Fruit fly (Drosophila melanogaster) whole organism, prepupa: ENCODE measurements around the gene Ire1.
A peak's percentile ranks its signal among the peaks of the same experiment; 100 is the strongest.

Experiments
- Blimp-1 ChIP-seq: fragments of 200-800 bp; sonication (Bioruptor generic); optimal IDR thresholded peaks from 3 replicates; lab custom pipeline; 2017; ENCODE audit warnings: missing biosample characterization, missing genetic modification characterization, mild to moderate bottlenecking, moderate library complexity, missing genetic modification reagents
- CG10631 ChIP-seq: fragments of 200-800 bp; sonication (Bioruptor generic); optimal IDR thresholded peaks from 2 replicates; lab custom pipeline; 2016; ENCODE audit warnings: missing biosample characterization, missing genetic modification characterization
- CG10669 ChIP-seq: fragments of 200-800 bp; sonication (Bioruptor generic); optimal IDR thresholded peaks from 3 replicates; lab custom pipeline; 2018; ENCODE audit warnings: missing biosample characterization, mild to moderate bottlenecking, missing genetic modification characterization, moderate library complexity
- CG11762 ChIP-seq: fragments of 200-800 bp; sonication (Bioruptor generic); optimal IDR thresholded peaks from 3 replicates; lab custom pipeline; 2016; ENCODE audit warnings: missing biosample characterization, missing genetic modification characterization; ENCODE audit not compliant: insufficient read depth
- CG15336 ChIP-seq: fragments of 200-800 bp; sonication (Bioruptor generic); IDR thresholded peaks from 2 replicates; pipeline ENCODE4 v1.3.6; 2022; ENCODE audit warnings: missing biosample characterization, missing genetic modification characterization
- CG1621 ChIP-seq: fragments of 200-800 bp; sonication (Bioruptor generic); optimal IDR thresholded peaks from 3 replicates; lab custom pipeline; 2018; ENCODE audit warnings: missing biosample characterization, mild to moderate bottlenecking, missing genetic modification characterization
- CG16779 ChIP-seq: fragments of 200-800 bp; sonication (Bioruptor generic); optimal IDR thresholded peaks from 3 replicates; lab custom pipeline; 2017; ENCODE audit warnings: missing biosample characterization, mild to moderate bottlenecking, missing genetic modification characterization
- CG3032 ChIP-seq: fragments of 200-800 bp; optimal IDR thresholded peaks from 2 replicates; lab custom pipeline; 2019; ENCODE audit warnings: missing biosample characterization, mild to moderate bottlenecking, missing genetic modification characterization, moderate library complexity
- CG31627 ChIP-seq: fragments of 200-800 bp; sonication (Bioruptor generic); optimal IDR thresholded peaks from 3 replicates; lab custom pipeline; 2016; ENCODE audit warnings: missing biosample characterization, missing genetic modification characterization
- CG32006 ChIP-seq: fragments of 200-800 bp; sonication (Bioruptor generic); optimal IDR thresholded peaks from 3 replicates; lab custom pipeline; 2017; ENCODE audit warnings: missing biosample characterization, mild to moderate bottlenecking, missing genetic modification characterization
- CG3919 ChIP-seq: fragments of 200-800 bp; sonication (Bioruptor generic); optimal IDR thresholded peaks from 3 replicates; lab custom pipeline; 2016; ENCODE audit warnings: missing biosample characterization, missing genetic modification characterization
- CG4318 ChIP-seq: fragments of 200-800 bp; sonication (Bioruptor generic); optimal IDR thresholded peaks from 3 replicates; lab custom pipeline; 2017; ENCODE audit warnings: missing biosample characterization, mild to moderate bottlenecking, missing genetic modification characterization
- CG6163 ChIP-seq: fragments of 200-800 bp; sonication (Bioruptor generic); IDR thresholded peaks from 3 replicates; pipeline ENCODE4 v1.3.6; 2022; ENCODE audit warnings: missing biosample characterization, missing genetic modification characterization
- CG6276 ChIP-seq: fragments of 200-800 bp; sonication (Bioruptor generic); optimal IDR thresholded peaks from 2 replicates; lab custom pipeline; 2017; ENCODE audit warnings: missing biosample characterization, mild to moderate bottlenecking, missing genetic modification characterization
- CG6792 ChIP-seq: fragments of 200-800 bp; sonication (Bioruptor generic); optimal IDR thresholded peaks from 3 replicates; lab custom pipeline; 2016; ENCODE audit warnings: missing biosample characterization, missing genetic modification characterization
- CG6808 ChIP-seq: fragments of 200-800 bp; sonication (Bioruptor generic); optimal IDR thresholded peaks from 3 replicates; lab custom pipeline; 2017; ENCODE audit warnings: missing biosample characterization, missing genetic modification characterization, mild to moderate bottlenecking, moderate library complexity, missing genetic modification reagents
- CG7368 ChIP-seq: fragments of 200-800 bp; sonication (Bioruptor generic); optimal IDR thresholded peaks from 3 replicates; lab custom pipeline; 2016; ENCODE audit warnings: missing biosample characterization, missing genetic modification characterization
- CG8119 ChIP-seq: fragments of 200-800 bp; sonication (Bioruptor generic); IDR thresholded peaks from 3 replicates; pipeline ENCODE4 v1.3.6; 2022; ENCODE audit warnings: missing biosample characterization, missing genetic modification characterization
- CG8632 ChIP-seq: fragments of 200-800 bp; sonication (Bioruptor generic); optimal IDR thresholded peaks from 3 replicates; lab custom pipeline; 2016; ENCODE audit warnings: missing biosample characterization, missing genetic modification characterization
- Eip75B ChIP-seq: fragments of 200-800 bp; sonication (Bioruptor generic); optimal IDR thresholded peaks from 3 replicates; lab custom pipeline; 2016; ENCODE audit warnings: missing biosample characterization, missing genetic modification characterization
- Eip78C ChIP-seq: fragments of 200-800 bp; sonication (Bioruptor generic); peaks from one replicate; lab custom pipeline; 2016; ENCODE audit warnings: missing biosample characterization, missing genetic modification characterization
- Ets21C ChIP-seq: fragments of 200-800 bp; sonication (Bioruptor generic); optimal IDR thresholded peaks from 3 replicates; lab custom pipeline; 2016; ENCODE audit warnings: missing biosample characterization, missing genetic modification characterization
- Ets96B ChIP-seq: fragments of 200-800 bp; optimal IDR thresholded peaks from 2 replicates; lab custom pipeline; 2019; ENCODE audit warnings: missing biosample characterization, mild to moderate bottlenecking, missing genetic modification characterization, moderate library complexity
- Gug ChIP-seq: fragments of 200-800 bp; sonication (Bioruptor generic); IDR thresholded peaks from 2 replicates; pipeline ENCODE4 v1.3.6; 2022; ENCODE audit warnings: missing biosample characterization, missing genetic modification characterization
- Met ChIP-seq: fragments of 200-800 bp; sonication (Bioruptor generic); optimal IDR thresholded peaks from 3 replicates; lab custom pipeline; 2016; ENCODE audit warnings: missing biosample characterization, missing genetic modification characterization
- OdsH ChIP-seq: fragments of 200-800 bp; sonication (Bioruptor generic); optimal IDR thresholded peaks from 3 replicates; lab custom pipeline; 2016; ENCODE audit warnings: missing biosample characterization, missing genetic modification characterization
- acj6 ChIP-seq: fragments of 200-800 bp; sonication (Bioruptor generic); optimal IDR thresholded peaks from 3 replicates; lab custom pipeline; 2016; ENCODE audit warnings: missing biosample characterization, missing genetic modification characterization
- cyc ChIP-seq: fragments of 200-800 bp; sonication (Bioruptor generic); optimal IDR thresholded peaks from 3 replicates; lab custom pipeline; 2016; ENCODE audit warnings: missing biosample characterization, missing genetic modification characterization
- dsx ChIP-seq: fragments of 200-800 bp; optimal IDR thresholded peaks from 3 replicates; lab custom pipeline; 2019; ENCODE audit warnings: missing biosample characterization, mild to moderate bottlenecking, missing genetic modification characterization, moderate library complexity; ENCODE audit not compliant: poor library complexity, severe bottlenecking
- eg ChIP-seq: fragments of 200-800 bp; sonication (Bioruptor generic); IDR thresholded peaks from 3 replicates; pipeline ENCODE4 v1.3.6; 2022; ENCODE audit warnings: missing biosample characterization, missing genetic modification characterization
- esn ChIP-seq: fragments of 200-800 bp; sonication (Bioruptor generic); optimal IDR thresholded peaks from 2 replicates; lab custom pipeline; 2016; ENCODE audit warnings: missing biosample characterization, mild to moderate bottlenecking, missing genetic modification characterization, moderate library complexity
- fd85E ChIP-seq: fragments of 200-800 bp; sonication (Bioruptor generic); optimal IDR thresholded peaks from 3 replicates; lab custom pipeline; 2016; ENCODE audit warnings: missing biosample characterization, missing genetic modification characterization
- fkh ChIP-seq: fragments of 200-800 bp; sonication (Bioruptor generic); optimal IDR thresholded peaks from 3 replicates; lab custom pipeline; 2017; ENCODE audit warnings: missing biosample characterization, mild to moderate bottlenecking, missing genetic modification characterization, moderate library complexity
- lz ChIP-seq: fragments of 200-800 bp; sonication (Bioruptor generic); optimal IDR thresholded peaks from 3 replicates; lab custom pipeline; 2016; ENCODE audit warnings: missing biosample characterization, missing genetic modification characterization
- net ChIP-seq: fragments of 200-800 bp; sonication (Bioruptor generic); optimal IDR thresholded peaks from 3 replicates; lab custom pipeline; 2016; ENCODE audit warnings: missing biosample characterization, missing genetic modification characterization
- spab ChIP-seq: fragments of 200-800 bp; sonication (Bioruptor generic); optimal IDR thresholded peaks from 2 replicates; lab custom pipeline; 2017; ENCODE audit warnings: missing biosample characterization, mild to moderate bottlenecking, missing genetic modification characterization, missing genetic modification reagents
- ss ChIP-seq, 2 experiments: fragments of 200-800 bp; sonication (Bioruptor generic); optimal IDR thresholded peaks; 2 replicates in 1 of 2; 3 replicates in 1 of 2; lab custom pipeline; 2017 to 2018; ENCODE audit warnings: mild to moderate bottlenecking in 2 of 2, missing biosample characterization in 2 of 2, missing genetic modification characterization in 2 of 2, moderate library complexity in 1 of 2
- svp ChIP-seq: fragments of 200-800 bp; sonication (Bioruptor generic); peaks from one replicate; lab custom pipeline; 2016; ENCODE audit warnings: missing biosample characterization, missing genetic modification characterization
- vri ChIP-seq: fragments of 200-800 bp; sonication (Bioruptor generic); optimal IDR thresholded peaks from 3 replicates; lab custom pipeline; 2016; ENCODE audit warnings: missing biosample characterization, mild to moderate bottlenecking, missing genetic modification characterization

Gene Ire1

dm6 chr3R:19826355-19826754 lies 34.7 kb downstream of the Ire1 start:
- TF ChIP-seq CG1621 = no peak
- no peak for TF ChIP-seq CG16779 (tag; lab: Kevin White, UChicago)
- no peak for TF ChIP-seq fkh
- TF ChIP-seq OdsH (GFP tag; lab: Kevin White, UChicago) = no peak
- TF ChIP-seq CG6792 = no peak
- TF ChIP-seq esn (GFP tag; lab: Kevin White, UChicago) = no peak
- TF ChIP-seq CG10669 (GFP tag; lab: Kevin White, UChicago) = no peak
- TF ChIP-seq cyc (GFP tag; lab: Kevin White, UChicago) = no peak
- no peak for TF ChIP-seq spab (GFP tag; lab: Kevin White, UChicago)
- no peak for TF ChIP-seq ss (GFP tag; optimal IDR thresholded peaks at IDR 0.05; lab: Kevin White, UChicago)

- no peak for TF ChIP-seq CG8119 (GFP tag; lab: Robert Waterston, UW)
- no peak for TF ChIP-seq CG32006
- no peak for TF ChIP-seq CG7368
- TF ChIP-seq OdsH (GFP tag; lab: Kevin White, UChicago) = no peak
- TF ChIP-seq CG1621 = no peak
- no peak for TF ChIP-seq Eip75B
- TF ChIP-seq CG8632 (GFP tag; lab: Kevin White, UChicago) = no peak
- TF ChIP-seq svp (GFP tag; lab: Kevin White, UChicago) = no peak
- TF ChIP-seq acj6 (GFP tag; lab: Kevin White, UChicago) = no peak
- TF ChIP-seq Gug (GFP tag; lab: Robert Waterston, UW) = no peak
- no peak for TF ChIP-seq Ets96B
- no peak for TF ChIP-seq Blimp-1 (GFP tag; lab: Kevin White, UChicago)
These were observed 36.6 kb downstream of the Ire1 start for dm6 chr3R:19824480-19824879.

dm6 chr3R:19822138-19822537 lies 39.0 kb downstream of the Ire1 start:
- no peak for TF ChIP-seq CG3032
- no peak for TF ChIP-seq Met (GFP tag; lab: Kevin White, UChicago)
- no peak for TF ChIP-seq CG6808 (GFP tag; lab: Kevin White, UChicago)
- TF ChIP-seq CG10631 (GFP tag; lab: Kevin White, UChicago) = no peak
- peak; percentile 13 for TF ChIP-seq fkh
- TF ChIP-seq CG3919 = no peak
- TF ChIP-seq Gug (GFP tag; lab: Robert Waterston, UW) = no peak
- TF ChIP-seq CG31627 (GFP tag; lab: Kevin White, UChicago) = no peak
- no peak for TF ChIP-seq fd85E (GFP tag; lab: Kevin White, UChicago)

- no peak for TF ChIP-seq lz (GFP tag; lab: Kevin White, UChicago)
- peak; percentile 61; the same call in 2 of the 3 replicates for TF ChIP-seq eg (GFP tag; lab: Robert Waterston, UW)
- peak; percentile 32 for TF ChIP-seq CG6276
- TF ChIP-seq CG15336 (GFP tag; lab: Robert Waterston, UW) = 0 out of 2 replicates have a peak, but pooled peaks have one; percentile 13
- no peak for TF ChIP-seq cyc (GFP tag; lab: Kevin White, UChicago)
- peak; percentile 29 for TF ChIP-seq CG4318 (GFP tag; lab: Kevin White, UChicago)
- TF ChIP-seq CG32006 = peak; percentile 54
- TF ChIP-seq CG8119 (GFP tag; lab: Robert Waterston, UW) = peak; percentile 42; the same call in 1 of the 3 replicates
- TF ChIP-seq CG6163 (GFP tag; lab: Robert Waterston, UW) = 0 out of 3 replicates have a peak, but pooled peaks have one; percentile 33
- TF ChIP-seq, all 60 proteins: peak for 7
These were observed 40.1 kb downstream of the Ire1 start for dm6 chr3R:19820994-19821393.

DNA sequence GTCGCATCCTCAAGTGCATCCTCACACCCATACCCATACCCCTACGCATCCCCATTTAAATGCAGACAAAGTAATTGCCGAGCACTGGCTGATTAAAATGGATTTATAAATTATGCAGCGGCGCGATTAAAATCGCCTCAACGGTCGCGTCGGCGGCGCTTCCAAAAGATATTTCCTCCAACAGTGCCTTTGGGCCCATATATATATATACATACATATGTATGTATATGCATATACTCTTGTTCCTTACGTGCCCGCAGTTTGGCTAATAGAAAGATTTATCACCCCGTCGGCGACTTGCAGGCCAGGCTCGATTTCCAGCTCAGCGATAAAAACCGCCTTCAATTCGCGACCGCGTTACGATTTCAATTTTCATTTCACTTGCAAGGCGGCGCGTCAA lies 44.3 kb downstream of the Ire1 start:
- TF ChIP-seq OdsH (GFP tag; lab: Kevin White, UChicago) = no peak
- TF ChIP-seq CG11762 (GFP tag; lab: Kevin White, UChicago) = no peak
- no peak for TF ChIP-seq dsx (GFP tag; lab: Kevin White, UChicago)
- no peak for TF ChIP-seq CG32006
- TF ChIP-seq CG3919 = no peak
- no peak for TF ChIP-seq CG6276
- no peak for TF ChIP-seq CG31627 (GFP tag; lab: Kevin White, UChicago)
- TF ChIP-seq Eip78C = no peak
- no peak for TF ChIP-seq vri
- no peak for TF ChIP-seq cyc (GFP tag; lab: Kevin White, UChicago)
- TF ChIP-seq Met (GFP tag; lab: Kevin White, UChicago) = no peak
- TF ChIP-seq CG1621 = no peak
- TF ChIP-seq Ets21C (GFP tag; lab: Kevin White, UChicago) = no peak
- no peak for TF ChIP-seq CG6808 (GFP tag; lab: Kevin White, UChicago)
- TF ChIP-seq Blimp-1 (GFP tag; lab: Kevin White, UChicago) = no peak
- no peak for TF ChIP-seq net (GFP tag; lab: Kevin White, UChicago)
- no peak for TF ChIP-seq fkh
- TF ChIP-seq, all 60 proteins: peak for 0
